Fruit fly (Drosophila melanogaster) whole organism: ENCODE results near the gene CG9737.

ENCODE experiments used
- CG8478 ChIP-seq: fragments of >200 bp; optimal IDR thresholded peaks from 2 replicates; lab custom pipeline; 2018; ENCODE audit warnings: inconsistent platforms
- Dll ChIP-seq: fragments of >200 bp; optimal IDR thresholded peaks from 2 replicates; lab custom pipeline; 2017
- EcR ChIP-seq, 2 experiments: fragments of >200 bp; optimal IDR thresholded peaks; 2 replicates each; lab custom pipeline; 2017; ENCODE audit warnings: missing biosample characterization in 2 of 2, missing genetic modification characterization in 2 of 2, missing genetic modification reagents in 2 of 2
- pan ChIP-seq: fragments of >200 bp; optimal IDR thresholded peaks from 2 replicates; lab custom pipeline; 2017
- psq ChIP-seq: fragments of >200 bp; optimal IDR thresholded peaks from 2 replicates; lab custom pipeline; 2017
- usp ChIP-seq: fragments of >200 bp; optimal IDR thresholded peaks from 2 replicates; lab custom pipeline; 2017; ENCODE audit warnings: missing biosample characterization, missing genetic modification characterization, mixed read lengths

dm6 chr3R:30272176-30272857 lies 29.2 kb upstream of the CG9737 start:
- no peak for TF ChIP-seq psq (lab: Kevin White, UChicago)
- TF ChIP-seq CG8478 (lab: Kevin White, UChicago) = no peak
- TF ChIP-seq usp (GFP tag; lab: Kevin White, UChicago) = no peak
- TF ChIP-seq EcR (GFP tag; optimal IDR thresholded peaks at IDR 0.05; lab: Kevin White, UChicago) = peak in 1 of 2 experiments; percentile 47
- no peak for TF ChIP-seq Dll (lab: Kevin White, UChicago)
- TF ChIP-seq pan = no peak
